Fruit fly (Drosophila melanogaster): ENCODE data around the gene RpS19b.
A peak's percentile ranks its signal among the peaks of the same experiment; 100 is the strongest.

The RpS19b gene

dm6 chr3R:23962781-23963222 is 29.5 kb upstream of the RpS19b start, which contains the start of gene CG31140 (continued):
- TF ChIP-seq CG8388 (GFP tag; optimal IDR thresholded peaks at IDR 0.05) (no peak), mirr (GFP tag; optimal IDR thresholded peaks at IDR 0.05) (peak; percentile 38), CG10321 (GFP tag; IDR thresholded peaks at IDR 0.05) (peak; percentile 70), nau (GFP tag; optimal IDR thresholded peaks at IDR 0.05) (peak; percentile 3), CG2199 (GFP tag; IDR thresholded peaks at IDR 0.05) (0 out of 3 replicates have a peak, but pooled peaks have one; percentile 36), CG1647 (GFP tag; optimal IDR thresholded peaks at IDR 0.05) (no peak), CG8765 (GFP tag; IDR thresholded peaks at IDR 0.05) (no peak), repo (GFP tag; optimal IDR thresholded peaks at IDR 0.05) (peak; percentile 0)

dm6 chr3R:23960865-23961264 is 27.5 kb upstream of the RpS19b start:
- TF ChIP-seq CG10959 (GFP tag; IDR thresholded peaks at IDR 0.05) (no peak), Doc3 (GFP tag; IDR thresholded peaks at IDR 0.05; ENCODE audit: partially characterized antibody) (0 out of 3 replicates have a peak, but pooled peaks have one; percentile 13), CG17328 (GFP tag; IDR thresholded peaks at IDR 0.05) (no peak), CG15514 (GFP tag; optimal IDR thresholded peaks at IDR 0.05) (no peak), CG34422 (GFP tag; IDR thresholded peaks at IDR 0.05) (no peak), Ets97D (GFP tag; optimal IDR thresholded peaks at IDR 0.05) (no peak), Scr (GFP tag; IDR thresholded peaks at IDR 0.05; ENCODE audit: partially characterized antibody) (0 out of 2 replicates have a peak, but pooled peaks have one; percentile 17), CG8290 (GFP tag; optimal IDR thresholded peaks at IDR 0.05) (peak; percentile 36), CG8290 (tag; optimal IDR thresholded peaks at IDR 0.05) (no peak), ATbp (GFP tag; optimal IDR thresholded peaks at IDR 0.05) (no peak), CG10267 (tag; optimal IDR thresholded peaks at IDR 0.05) (peak; percentile 47), E2f1 (GFP tag; IDR thresholded peaks at IDR 0.05) (no peak), CG16863 (GFP tag; optimal IDR thresholded peaks at IDR 0.05) (no peak), gce (GFP tag; IDR thresholded peaks at IDR 0.05) (0 out of 3 replicates have a peak, but pooled peaks have one; percentile 8), CG6254 (GFP tag; optimal IDR thresholded peaks at IDR 0.05) (no peak), CG6791 (GFP tag; IDR thresholded peaks at IDR 0.05; ENCODE audit: partially characterized antibody) (no peak), stwl (tag; optimal IDR thresholded peaks at IDR 0.05) (peak; percentile 99), tio (GFP tag; optimal IDR thresholded peaks at IDR 0.05) (no peak), CG16813 (GFP tag; IDR thresholded peaks at IDR 0.05; ENCODE audit: partially characterized antibody) (peak; percentile 39; the same call in 1 of the 3 replicates), ftz-f1 (GFP tag; optimal IDR thresholded peaks at IDR 0.05) (no peak), Optix (GFP tag; IDR thresholded peaks at IDR 0.05) (no peak), fd102C (GFP tag; optimal IDR thresholded peaks at IDR 0.05) (no peak), CG11247 (GFP tag; IDR thresholded peaks at IDR 0.05) (no peak), h (optimal IDR thresholded peaks at IDR 0.05) (no peak), unc-4 (GFP tag; IDR thresholded peaks at IDR 0.05; ENCODE audit: partially characterized antibody) (no peak), CG9876 (GFP tag; optimal IDR thresholded peaks at IDR 0.05) (no peak), CG2712 (tag; optimal IDR thresholded peaks at IDR 0.05) (no peak)

- TF ChIP-seq CG13296 (GFP tag; optimal IDR thresholded peaks at IDR 0.05) (peak; percentile 84), CG12104 (GFP tag; optimal IDR thresholded peaks at IDR 0.05) (peak; percentile 87), ERR (GFP tag; optimal IDR thresholded peaks at IDR 0.05) (peak; percentile 66), CG12155 (GFP tag; optimal IDR thresholded peaks at IDR 0.05) (peak; percentile 92), nau (GFP tag; optimal IDR thresholded peaks at IDR 0.05) (no peak), zen2 (GFP tag; IDR thresholded peaks at IDR 0.05; ENCODE audit: partially characterized antibody) (peak; percentile 72; the same call in 1 of the 3 replicates), CG10321 (GFP tag; IDR thresholded peaks at IDR 0.05) (peak; percentile 59), twi (tag; optimal IDR thresholded peaks at IDR 0.05) (peak; percentile 83), ranshi (GFP tag; IDR thresholded peaks at IDR 0.05) (peak; percentile 95), ftz-f1 (GFP tag; optimal IDR thresholded peaks at IDR 0.05) (peak; percentile 80), CG15601 (tag; optimal IDR thresholded peaks at IDR 0.05) (peak; percentile 74), CG9932 (GFP tag; IDR thresholded peaks at IDR 0.05) (peak; percentile 99), vvl (GFP tag; IDR thresholded peaks at IDR 0.05) (peak; percentile 98), HLH54F (GFP tag; optimal IDR thresholded peaks at IDR 0.05) (peak; percentile 86), Hr51 (GFP tag; optimal IDR thresholded peaks at IDR 0.05) (peak; percentile 84 to 88), Optix (GFP tag; IDR thresholded peaks at IDR 0.05) (peak; percentile 91), cwo (GFP tag; optimal IDR thresholded peaks at IDR 0.05) (peak; percentile 80)
These were observed 24.9 kb upstream of the RpS19b start, which contains the start of the genes GluProRS and AP-1sigma for dm6 chr3R:23958091-23958838. Gene GluProRS (minus strand): TSS chr3R:23958391. Gene AP-1sigma (plus strand): TSS chr3R:23958651.
